Fruit fly (Drosophila melanogaster) S2 (cell line): ENCODE data around the gene Spn28Db.

Source experiments
- CG8478 ChIP-seq: fragments of >200 bp; optimal IDR thresholded peaks from 2 replicates; lab custom pipeline; 2018
- CTCF ChIP-seq, 2 experiments: fragments of >200 bp; optimal IDR thresholded peaks; 2 replicates each; lab custom pipeline; 2018

DNA sequence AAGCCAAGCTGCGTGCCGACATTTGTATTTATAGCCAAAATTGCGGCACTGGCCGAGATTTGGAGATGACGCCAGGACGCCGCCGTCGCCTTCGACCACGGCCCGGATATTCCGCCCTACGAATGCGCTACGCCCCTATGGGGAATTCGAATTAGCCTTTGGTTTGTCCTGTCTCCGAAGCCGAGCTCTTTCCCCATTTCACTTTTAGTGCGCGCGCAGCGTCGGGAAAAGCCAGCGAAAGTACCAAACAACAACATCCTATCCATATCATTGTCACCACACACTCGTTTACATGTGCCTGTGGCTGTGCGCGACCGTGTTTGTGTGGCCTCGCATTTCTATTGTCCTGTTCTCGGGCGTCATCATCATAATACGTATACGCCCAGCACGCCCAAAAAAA, 19.2 kb downstream of the Spn28Db start, which contains the start of gene Proc:
- TF ChIP-seq CG8478 (lab: Kevin White, UChicago) = no peak
- TF ChIP-seq CTCF (optimal IDR thresholded peaks at IDR 0.05; lab: Kevin White, UChicago) = no peak
